Worm (Caenorhabditis elegans): ENCODE data around the gene sams-5.
"Not testable (repeated sequence)": the region's sequence is repeated elsewhere in the genome, so short reads cannot be mapped to it uniquely, and the experiment has no call there.

The sams-5 gene

DNA sequence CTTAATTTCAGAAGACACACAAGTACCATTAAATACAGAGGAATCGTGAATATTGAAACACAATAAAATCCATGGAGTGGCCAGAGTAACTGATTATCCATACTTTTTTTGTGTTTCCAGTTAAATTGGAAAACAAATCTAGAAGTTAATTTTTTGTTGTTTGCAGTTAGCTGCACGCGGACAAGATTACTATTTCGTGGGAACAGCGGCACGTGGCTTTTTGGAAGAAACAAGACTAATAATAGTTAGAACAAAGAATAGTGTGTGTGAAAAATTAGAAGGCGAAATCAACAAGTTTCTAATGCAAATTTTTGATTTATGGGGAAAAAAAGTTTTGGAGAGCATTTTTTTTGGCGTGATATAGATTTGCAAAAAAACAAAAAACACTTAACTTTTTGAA, 12.8 kb downstream of the sams-5 start, which contains the start of gene srv-29:
Gene srv-29, minus strand, starts transcription at position 101 of the 400 bp plus-strand sequence.
- TF ChIP-seq ztf-25 (GFP tag; IDR thresholded peaks at IDR 0.05) (no peak), ceh-27 (GFP tag; optimal IDR thresholded peaks at IDR 0.05) (no peak), F52B5.7 (tag; optimal IDR thresholded peaks at IDR 0.05) (no peak), T26A5.8 (tag; optimal IDR thresholded peaks at IDR 0.05) (no peak), nhr-90 (tag; optimal IDR thresholded peaks at IDR 0.05) (no peak), K12H6.12 (tag; optimal IDR thresholded peaks at IDR 0.05) (no peak), sea-2 (GFP tag; IDR thresholded peaks at IDR 0.05) (no peak), F33H1.4 (GFP tag; IDR thresholded peaks at IDR 0.05) (no peak), gei-17 (GFP tag; optimal IDR thresholded peaks at IDR 0.05) (no peak), pha-4 (tag; optimal IDR thresholded peaks at IDR 0.05) (no peak), pbrm-1 (GFP tag; IDR thresholded peaks at IDR 0.05) (no peak), nhr-120 (GFP tag; IDR thresholded peaks at IDR 0.05) (no peak)

ce11 chrIV:6263244-6263643, 16.1 kb downstream of the sams-5 start, which contains the start of gene srv-28:
srv-28 (minus strand) TSS chrIV:6263344.
- TF ChIP-seq nhr-120 (GFP tag; IDR thresholded peaks at IDR 0.05), result no peak
- TF ChIP-seq lin-26 (GFP tag; IDR thresholded peaks at IDR 0.05), result no peak
- TF ChIP-seq sptf-2 (GFP tag; optimal IDR thresholded peaks at IDR 0.05), result no peak

DNA sequence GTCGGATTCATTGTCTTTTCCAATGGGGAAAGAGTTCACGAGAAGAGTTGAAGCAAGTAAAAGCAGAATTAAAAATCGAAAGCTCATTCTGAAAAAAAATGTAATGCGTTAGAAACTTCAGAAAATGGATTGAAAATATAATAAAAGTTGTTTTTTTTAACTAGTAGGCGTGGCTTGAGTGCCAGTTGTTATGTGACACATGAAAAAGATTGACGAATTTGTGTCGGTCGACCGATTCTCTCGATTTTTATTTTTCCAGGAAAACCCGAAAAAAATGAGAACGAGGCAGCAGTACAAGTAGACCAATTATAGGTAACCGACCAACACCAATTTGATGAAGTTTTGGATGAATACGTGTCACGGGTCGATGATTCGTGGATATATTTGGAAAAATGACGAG, 19.6 kb downstream of the sams-5 start, which contains the start of gene nlp-16:
Gene nlp-16, minus strand, starts transcription at position 101 of the 400 bp plus-strand sequence.
- TF ChIP-seq unc-62 (GFP tag; optimal IDR thresholded peaks at IDR 0.05) (no peak), snpc-1.3 (tag; optimal IDR thresholded peaks at IDR 0.05; ENCODE audit: insufficient read depth) (no peak), bed-2 (GFP tag; IDR thresholded peaks at IDR 0.05) (no peak), B0019.2 (GFP tag; conservative IDR thresholded peaks at IDR 0.05) (no peak), attf-3 (GFP tag; conservative IDR thresholded peaks at IDR 0.05) (no peak), snpc-3.4 (tag; optimal IDR thresholded peaks at IDR 0.05) (no peak)

- TF ChIP-seq C06A6.2 (GFP tag; conservative IDR thresholded peaks at IDR 0.05) (no peak), madf-3 (GFP tag; IDR thresholded peaks at IDR 0.05) (0 out of 2 replicates have a peak, but pooled peaks have one; percentile 52)
Observed at ce11 chrIV:6258967-6259366, 20.4 kb downstream of the sams-5 start.

DNA sequence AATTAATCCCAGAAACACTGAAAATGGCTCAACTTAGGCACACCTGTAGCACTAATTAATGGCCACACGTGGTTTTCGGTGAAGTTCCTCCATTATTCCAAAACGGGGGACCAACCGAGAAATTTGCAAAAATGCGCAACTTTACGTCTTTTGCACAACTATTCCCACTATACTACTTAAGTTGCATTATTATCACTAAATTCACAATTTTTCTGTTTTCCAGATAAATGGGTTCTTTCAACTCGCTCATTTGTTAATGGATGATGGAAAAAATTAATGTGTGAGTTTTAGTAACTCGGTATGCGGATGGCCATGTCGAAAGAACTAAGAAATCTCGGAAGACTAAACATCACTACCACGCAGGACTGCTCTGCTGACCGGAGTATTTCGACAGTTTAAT, 24.7 kb downstream of the sams-5 start, which contains the start of gene T13A10.64:
Gene T13A10.64, plus strand, starts transcription at position 301 of the 400 bp plus-strand sequence.
- no peak for TF ChIP-seq Y79H2A.3 (GFP tag; conservative IDR thresholded peaks at IDR 0.05)

- TF ChIP-seq him-1 (tag; optimal IDR thresholded peaks at IDR 0.05); F22D6.2 (tag; optimal IDR thresholded peaks at IDR 0.05); bed-1 (GFP tag; IDR thresholded peaks at IDR 0.05): not testable (repeated sequence)
Observed at ce11 chrIV:6253000-6253399, 26.3 kb downstream of the sams-5 start, which contains the start of gene T13A10.2. T13A10.2 (plus strand) TSS chrIV:6253300.

- TF ChIP-seq madf-10 (tag; optimal IDR thresholded peaks at IDR 0.05), result no peak
- no peak for TF ChIP-seq ztf-25 (GFP tag; IDR thresholded peaks at IDR 0.05)
- no peak for TF ChIP-seq tlf-1 (GFP tag; optimal IDR thresholded peaks at IDR 0.05)
- no peak for TF ChIP-seq attf-3 (GFP tag; conservative IDR thresholded peaks at IDR 0.05)
- no peak for TF ChIP-seq nhr-179 (tag; optimal IDR thresholded peaks at IDR 0.05)
- no peak for TF ChIP-seq atf-7 (tag; optimal IDR thresholded peaks at IDR 0.05)
- TF ChIP-seq sdz-38 (tag; optimal IDR thresholded peaks at IDR 0.05), result no peak
- TF ChIP-seq mcd-1 (GFP tag; IDR thresholded peaks at IDR 0.05), result no peak
- no peak for TF ChIP-seq lsl-1 (GFP tag; optimal IDR thresholded peaks at IDR 0.05)
- no peak for TF ChIP-seq nhr-27 (tag; optimal IDR thresholded peaks at IDR 0.05)
- no peak for TF ChIP-seq F57A8.1 (GFP tag; optimal IDR thresholded peaks at IDR 0.05)
Observed at ce11 chrIV:6249591-6249990, 29.7 kb downstream of the sams-5 start, which contains the start of gene F58F9.1. F58F9.1 (plus strand) TSS chrIV:6249841.

Data from whole organism, young adult.